Fruit fly (Drosophila melanogaster): ENCODE results near the gene CG12321.

CG12321 gene

DNA sequence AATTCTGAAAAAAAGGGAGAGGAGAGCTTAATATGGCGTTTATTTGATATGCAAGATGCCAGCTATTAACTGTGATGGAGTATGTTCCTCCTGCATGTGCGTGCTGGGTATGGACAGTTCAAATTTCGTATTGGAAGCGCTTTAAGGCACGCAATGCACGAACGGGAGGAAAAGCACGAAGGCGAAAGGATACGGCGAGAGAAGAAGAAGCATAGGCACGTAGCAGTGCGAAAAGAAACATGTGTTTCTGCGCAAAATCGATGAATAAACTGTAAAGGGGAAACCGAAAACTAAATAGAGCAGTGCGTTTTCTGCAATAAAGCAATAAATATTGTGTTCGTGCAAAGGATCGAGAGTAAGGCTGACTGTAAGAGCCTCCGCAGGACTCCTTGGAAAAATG, 27.4 kb upstream of the CG12321 start, which contains the start of gene CG14314:
CG14314 (plus strand) TSS at position 243 of the 400 bp plus-strand sequence.
- TF ChIP-seq Dll (optimal IDR thresholded peaks at IDR 0.05) (no peak), psq (optimal IDR thresholded peaks at IDR 0.05) (no peak), CG8478 (optimal IDR thresholded peaks at IDR 0.05) (no peak), pan (optimal IDR thresholded peaks at IDR 0.05) (no peak), usp (GFP tag; optimal IDR thresholded peaks at IDR 0.05) (no peak), EcR (GFP tag; optimal IDR thresholded peaks at IDR 0.05) (no peak)

DNA sequence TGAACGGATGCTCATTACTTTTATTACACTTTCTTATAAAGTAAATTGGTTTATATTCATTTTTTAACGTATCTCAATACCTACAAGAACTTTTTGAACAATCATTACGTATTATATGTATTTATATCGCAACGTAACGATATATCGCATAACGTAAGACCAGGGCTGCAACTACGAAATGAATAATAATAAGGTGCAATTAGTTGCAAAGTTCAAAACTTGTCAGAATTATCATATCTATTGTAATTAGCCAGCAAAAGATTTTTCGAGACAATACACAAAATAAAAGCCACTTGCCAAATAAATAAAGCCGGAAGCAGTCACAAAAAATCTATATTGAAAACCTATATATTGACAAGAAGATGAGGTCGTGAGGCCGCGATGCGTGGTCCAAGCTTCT, 26.8 kb upstream of the CG12321 start:
- TF ChIP-seq Dll (optimal IDR thresholded peaks at IDR 0.05) (no peak), EcR (GFP tag; optimal IDR thresholded peaks at IDR 0.05) (no peak), usp (GFP tag; optimal IDR thresholded peaks at IDR 0.05) (no peak), CG8478 (optimal IDR thresholded peaks at IDR 0.05) (no peak), pan (optimal IDR thresholded peaks at IDR 0.05) (no peak), psq (optimal IDR thresholded peaks at IDR 0.05) (no peak)

DNA sequence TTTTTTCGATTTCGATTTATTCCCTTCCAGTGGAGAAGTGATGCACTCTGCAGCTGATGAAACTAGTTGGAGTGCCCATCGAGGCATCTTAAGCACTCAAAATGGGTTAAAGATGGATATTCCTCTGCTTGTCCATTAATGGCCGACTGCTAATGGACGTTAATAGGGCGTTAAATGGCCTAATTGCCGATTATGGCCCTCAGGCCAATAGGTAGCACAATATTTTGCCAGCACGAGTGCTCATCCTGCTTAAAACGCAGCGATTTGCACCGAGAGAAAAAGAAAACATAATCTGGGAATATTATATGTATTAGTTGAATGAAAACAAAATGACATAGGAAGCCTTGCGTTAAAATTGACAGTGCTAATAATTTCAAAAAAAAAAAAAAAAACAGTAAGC, 20.0 kb upstream of the CG12321 start, which contains the start of gene CG44158:
CG44158 (plus strand) TSS at position 301 of the 400 bp plus-strand sequence.
- TF ChIP-seq pan (optimal IDR thresholded peaks at IDR 0.05) (no peak), usp (GFP tag; optimal IDR thresholded peaks at IDR 0.05) (no peak), psq (optimal IDR thresholded peaks at IDR 0.05) (no peak), Dll (optimal IDR thresholded peaks at IDR 0.05) (no peak), EcR (GFP tag; optimal IDR thresholded peaks at IDR 0.05) (no peak), CG8478 (optimal IDR thresholded peaks at IDR 0.05) (no peak)

dm6 chr3R:18199885-18200249, 11.4 kb upstream of the CG12321 start:
- no peak for TF ChIP-seq Dll (optimal IDR thresholded peaks at IDR 0.05)
- no peak for TF ChIP-seq pan (optimal IDR thresholded peaks at IDR 0.05)
- TF ChIP-seq psq (optimal IDR thresholded peaks at IDR 0.05): no peak
- no peak for TF ChIP-seq usp (GFP tag; optimal IDR thresholded peaks at IDR 0.05)

dm6 chr3R:18199177-18199884, 10.8 kb upstream of the CG12321 start, which contains the start of the genes Ssdp and CG7985:
TSS of gene Ssdp (minus strand) at chr3R:18199595.
TSS of gene CG7985 (plus strand) at chr3R:18199857.
- TF ChIP-seq CG8478 (optimal IDR thresholded peaks at IDR 0.05) (no peak), psq (optimal IDR thresholded peaks at IDR 0.05) (peak; percentile 59)

dm6 chr3R:18198518-18199118, 10.1 kb upstream of the CG12321 start:
- TF ChIP-seq usp (GFP tag; optimal IDR thresholded peaks at IDR 0.05): no peak
- no peak for TF ChIP-seq pan (optimal IDR thresholded peaks at IDR 0.05)
- TF ChIP-seq Dll (optimal IDR thresholded peaks at IDR 0.05): peak; percentile 97
- TF ChIP-seq psq (optimal IDR thresholded peaks at IDR 0.05): no peak
- TF ChIP-seq EcR (GFP tag; optimal IDR thresholded peaks at IDR 0.05): no peak

dm6 chr3R:18197802-18198148, 9.3 kb upstream of the CG12321 start:
- TF ChIP-seq pan (optimal IDR thresholded peaks at IDR 0.05) (no peak), psq (optimal IDR thresholded peaks at IDR 0.05) (no peak), CG8478 (optimal IDR thresholded peaks at IDR 0.05) (no peak), Dll (optimal IDR thresholded peaks at IDR 0.05) (no peak)

- TF ChIP-seq psq (optimal IDR thresholded peaks at IDR 0.05) (no peak), Dll (optimal IDR thresholded peaks at IDR 0.05) (peak; percentile 98), CG8478 (optimal IDR thresholded peaks at IDR 0.05) (peak; percentile 51)
Observed at dm6 chr3R:18196991-18197801, 8.7 kb upstream of the CG12321 start.

DNA sequence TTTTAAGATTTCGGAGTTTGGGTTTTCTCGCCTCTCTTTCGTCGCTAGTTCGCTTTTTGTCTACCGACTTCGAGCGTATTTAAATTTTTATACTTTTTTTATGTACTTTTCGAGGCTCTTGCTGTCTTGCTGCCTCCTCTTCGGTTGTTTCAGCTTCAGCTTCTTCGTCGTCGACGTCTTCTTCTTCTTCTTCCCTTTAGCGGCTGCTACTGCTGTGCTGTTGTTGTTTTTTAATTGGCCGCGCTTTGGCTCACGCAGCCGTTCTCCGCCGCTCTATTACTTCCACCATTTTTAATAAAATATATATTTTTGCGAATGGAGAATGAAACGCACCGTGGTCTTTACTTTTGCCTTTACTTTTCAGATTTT, 8.1 kb upstream of the CG12321 start:
- no peak for TF ChIP-seq psq (optimal IDR thresholded peaks at IDR 0.05)
- no peak for TF ChIP-seq CG8478 (optimal IDR thresholded peaks at IDR 0.05)
- TF ChIP-seq EcR (GFP tag; optimal IDR thresholded peaks at IDR 0.05): no peak
- no peak for TF ChIP-seq usp (GFP tag; optimal IDR thresholded peaks at IDR 0.05)
- TF ChIP-seq pan (optimal IDR thresholded peaks at IDR 0.05): no peak
- TF ChIP-seq Dll (optimal IDR thresholded peaks at IDR 0.05): no peak

dm6 chr3R:18195295-18195694, 6.8 kb upstream of the CG12321 start:
- TF ChIP-seq CG8478 (optimal IDR thresholded peaks at IDR 0.05) (no peak), EcR (GFP tag; optimal IDR thresholded peaks at IDR 0.05) (no peak), psq (optimal IDR thresholded peaks at IDR 0.05) (no peak), usp (GFP tag; optimal IDR thresholded peaks at IDR 0.05) (no peak), Dll (optimal IDR thresholded peaks at IDR 0.05) (no peak), pan (optimal IDR thresholded peaks at IDR 0.05) (no peak)

DNA sequence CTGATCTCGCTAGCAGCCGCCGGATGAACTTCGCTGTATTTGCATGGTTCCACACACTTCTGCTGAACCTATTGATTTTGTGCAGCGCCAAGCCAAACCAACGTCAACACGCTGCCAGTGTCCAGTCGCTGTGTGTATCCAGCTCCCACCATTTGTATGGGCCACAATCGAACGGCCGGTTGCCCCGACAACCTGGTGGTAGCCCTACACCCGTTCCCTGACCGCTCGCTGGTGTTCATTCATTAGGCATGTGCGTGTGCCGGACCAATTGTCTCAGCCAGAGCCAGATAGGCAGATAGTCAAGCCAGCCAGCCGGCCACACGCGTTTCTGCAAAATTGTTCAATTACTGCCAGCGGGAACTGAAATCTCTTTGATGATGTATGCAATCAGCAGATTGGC, 3.4 kb upstream of the CG12321 start, which contains the start of gene CG14313:
CG14313 (minus strand) TSS at position 101 of the 400 bp plus-strand sequence.
- TF ChIP-seq pan (optimal IDR thresholded peaks at IDR 0.05) (no peak), Dll (optimal IDR thresholded peaks at IDR 0.05) (no peak)

DNA sequence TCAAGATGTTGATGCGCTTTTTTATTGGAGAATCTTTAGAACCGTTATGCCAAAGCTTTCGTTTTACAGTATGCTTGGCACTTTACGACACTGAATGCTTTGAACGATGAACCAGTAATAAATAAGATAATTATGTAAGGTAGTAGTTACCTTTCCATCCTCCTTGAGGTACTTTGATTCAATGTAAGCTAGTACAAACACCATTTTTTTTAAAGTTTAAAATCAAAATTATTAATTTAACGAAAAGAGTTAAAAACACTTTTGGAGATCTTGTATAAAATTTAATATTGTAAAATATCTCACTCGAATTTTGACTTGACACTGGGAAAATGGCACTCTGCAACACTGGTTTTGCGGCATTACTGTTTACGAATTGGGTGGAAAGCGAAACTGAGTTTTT, 3.1 kb downstream of the CG12321 start, which contains the start of the genes Arp5 and CG7208:
Arp5 (plus strand) TSS at position 114 of the 400 bp plus-strand sequence.
CG7208 (minus strand) TSS at position 331 of the 400 bp plus-strand sequence.
- TF ChIP-seq psq (optimal IDR thresholded peaks at IDR 0.05) (no peak), Dll (optimal IDR thresholded peaks at IDR 0.05) (no peak), pan (optimal IDR thresholded peaks at IDR 0.05) (no peak), usp (GFP tag; optimal IDR thresholded peaks at IDR 0.05) (no peak), CG8478 (optimal IDR thresholded peaks at IDR 0.05) (no peak), EcR (GFP tag; optimal IDR thresholded peaks at IDR 0.05) (no peak)
